Fruit fly (Drosophila melanogaster): Measurements from ENCODE around the gene mtgo.

The mtgo gene

dm6 chr2L:16544563-16545066, at the start of gene mtgo:
TSS of gene mtgo (plus strand) at chr2L:16545016.
- TF ChIP-seq insv (optimal IDR thresholded peaks at IDR 0.05) (no peak), psq (optimal IDR thresholded peaks at IDR 0.05) (no peak), h (optimal IDR thresholded peaks at IDR 0.05) (no peak)

- no peak for TF ChIP-seq Sin3A (optimal IDR thresholded peaks at IDR 0.05)
- no peak for TF ChIP-seq insv (optimal IDR thresholded peaks at IDR 0.05)
Measured at dm6 chr2L:16495193-16495780, 49.5 kb upstream of the mtgo start.

dm6 chr2L:16497196-16497595, 47.6 kb upstream of the mtgo start:
- TF ChIP-seq psq (optimal IDR thresholded peaks at IDR 0.05): no peak
- TF ChIP-seq h (optimal IDR thresholded peaks at IDR 0.05): no peak
- no peak for TF ChIP-seq Myc (optimal IDR thresholded peaks at IDR 0.05)
- TF ChIP-seq Sin3A (optimal IDR thresholded peaks at IDR 0.05): no peak
- TF ChIP-seq ttk (optimal IDR thresholded peaks at IDR 0.05): no peak
- TF ChIP-seq insv (optimal IDR thresholded peaks at IDR 0.05): no peak

dm6 chr2L:16498100-16498499, 46.7 kb upstream of the mtgo start:
- TF ChIP-seq Myc (optimal IDR thresholded peaks at IDR 0.05) (no peak), psq (optimal IDR thresholded peaks at IDR 0.05) (no peak), h (optimal IDR thresholded peaks at IDR 0.05) (no peak), ttk (optimal IDR thresholded peaks at IDR 0.05) (no peak), insv (optimal IDR thresholded peaks at IDR 0.05) (no peak), Sin3A (optimal IDR thresholded peaks at IDR 0.05) (no peak)

dm6 chr2L:16499559-16499958, 45.3 kb upstream of the mtgo start:
- TF ChIP-seq Myc (optimal IDR thresholded peaks at IDR 0.05) (no peak), h (optimal IDR thresholded peaks at IDR 0.05) (no peak), insv (optimal IDR thresholded peaks at IDR 0.05) (no peak), psq (optimal IDR thresholded peaks at IDR 0.05) (no peak), ttk (optimal IDR thresholded peaks at IDR 0.05) (no peak)

dm6 chr2L:16500469-16500868, 44.3 kb upstream of the mtgo start:
- TF ChIP-seq h (optimal IDR thresholded peaks at IDR 0.05) (no peak), insv (optimal IDR thresholded peaks at IDR 0.05) (no peak), Myc (optimal IDR thresholded peaks at IDR 0.05) (no peak), ttk (optimal IDR thresholded peaks at IDR 0.05) (no peak), psq (optimal IDR thresholded peaks at IDR 0.05) (no peak)

dm6 chr2L:16501366-16501765, 43.5 kb upstream of the mtgo start:
- TF ChIP-seq insv (optimal IDR thresholded peaks at IDR 0.05): no peak
- TF ChIP-seq psq (optimal IDR thresholded peaks at IDR 0.05): no peak
- no peak for TF ChIP-seq Myc (optimal IDR thresholded peaks at IDR 0.05)
- no peak for TF ChIP-seq ttk (optimal IDR thresholded peaks at IDR 0.05)
- TF ChIP-seq h (optimal IDR thresholded peaks at IDR 0.05): no peak
- no peak for TF ChIP-seq Sin3A (optimal IDR thresholded peaks at IDR 0.05)

dm6 chr2L:16502898-16503551, 41.8 kb upstream of the mtgo start:
- no peak for TF ChIP-seq psq (optimal IDR thresholded peaks at IDR 0.05)
- no peak for TF ChIP-seq Myc (optimal IDR thresholded peaks at IDR 0.05)
- no peak for TF ChIP-seq ttk (optimal IDR thresholded peaks at IDR 0.05)
- no peak for TF ChIP-seq h (optimal IDR thresholded peaks at IDR 0.05)
- no peak for TF ChIP-seq insv (optimal IDR thresholded peaks at IDR 0.05)
- TF ChIP-seq Sin3A (optimal IDR thresholded peaks at IDR 0.05): no peak

- TF ChIP-seq psq (optimal IDR thresholded peaks at IDR 0.05): no peak
- no peak for TF ChIP-seq h (optimal IDR thresholded peaks at IDR 0.05)
Measured at dm6 chr2L:16507197-16507596, 37.6 kb upstream of the mtgo start.

- TF ChIP-seq ttk (optimal IDR thresholded peaks at IDR 0.05) (no peak), psq (optimal IDR thresholded peaks at IDR 0.05) (no peak), Myc (optimal IDR thresholded peaks at IDR 0.05) (no peak), insv (optimal IDR thresholded peaks at IDR 0.05) (no peak), h (optimal IDR thresholded peaks at IDR 0.05) (no peak), Sin3A (optimal IDR thresholded peaks at IDR 0.05) (no peak)
Measured at dm6 chr2L:16507682-16508269, 37.0 kb upstream of the mtgo start.

- no peak for TF ChIP-seq insv (optimal IDR thresholded peaks at IDR 0.05)
- TF ChIP-seq Sin3A (optimal IDR thresholded peaks at IDR 0.05): no peak
- no peak for TF ChIP-seq h (optimal IDR thresholded peaks at IDR 0.05)
- TF ChIP-seq Myc (optimal IDR thresholded peaks at IDR 0.05): no peak
- no peak for TF ChIP-seq ttk (optimal IDR thresholded peaks at IDR 0.05)
Measured at dm6 chr2L:16511277-16511678, 33.5 kb upstream of the mtgo start.

dm6 chr2L:16519582-16520474, 25.0 kb upstream of the mtgo start:
- no peak for TF ChIP-seq Myc (optimal IDR thresholded peaks at IDR 0.05)
